Fruit fly (Drosophila melanogaster) whole organism, embryonic: ENCODE results near the gene Kaz-m1.

Experiments used
- Ada2b ChIP-seq: fragments of 200-800 bp; sonication (Bioruptor generic); IDR thresholded peaks from 2 replicates; pipeline ENCODE4 v1.3.6; 2022; ENCODE audit warnings: missing biosample characterization, missing genetic modification characterization
- B-H1 ChIP-seq: fragments of 200-800 bp; sonication (Bioruptor generic); IDR thresholded peaks from 3 replicates; pipeline ENCODE4 v1.3.6; 2022; ENCODE audit warnings: missing biosample characterization, missing genetic modification characterization
- Bgb ChIP-seq: fragments of 200-800 bp; sonication (Bioruptor generic); IDR thresholded peaks from 2 replicates; pipeline ENCODE4 v1.3.6; 2022; ENCODE audit warnings: missing biosample characterization, missing genetic modification characterization; ENCODE audit not compliant: partially characterized antibody
- CG10147 ChIP-seq: fragments of 200-800 bp; sonication (Bioruptor generic); optimal IDR thresholded peaks from 2 replicates; lab custom pipeline; 2019; ENCODE audit warnings: missing biosample characterization, mild to moderate bottlenecking, missing genetic modification characterization, moderate library complexity
- CG12155 ChIP-seq: fragments of 200-800 bp; sonication (Bioruptor generic); optimal IDR thresholded peaks from 3 replicates; lab custom pipeline; 2016; ENCODE audit warnings: missing biosample characterization, missing genetic modification characterization
- CG12744 ChIP-seq: fragments of 200-800 bp; sonication (Bioruptor generic); optimal IDR thresholded peaks from 2 replicates; lab custom pipeline; 2016; ENCODE audit warnings: missing biosample characterization, missing genetic modification characterization
- CG13123 ChIP-seq: fragments of 200-800 bp; sonication (Bioruptor generic); optimal IDR thresholded peaks from 2 replicates; lab custom pipeline; 2016; ENCODE audit warnings: missing biosample characterization, missing genetic modification characterization
- CG15514 ChIP-seq: fragments of 200-800 bp; sonication (Bioruptor generic); optimal IDR thresholded peaks from 3 replicates; lab custom pipeline; 2017; ENCODE audit warnings: missing biosample characterization, missing genetic modification characterization, mild to moderate bottlenecking, moderate library complexity, missing genetic modification reagents
- CG15696 ChIP-seq: fragments of 200-800 bp; sonication (Bioruptor generic); optimal IDR thresholded peaks from 2 replicates; lab custom pipeline; 2019; ENCODE audit warnings: missing biosample characterization, mild to moderate bottlenecking, missing genetic modification characterization, moderate library complexity
- CG1603 ChIP-seq: fragments of 200-800 bp; sonication (Bioruptor generic); optimal IDR thresholded peaks from 2 replicates; lab custom pipeline; 2019; ENCODE audit warnings: missing biosample characterization, mild to moderate bottlenecking, missing genetic modification characterization, moderate library complexity
- CG1647 ChIP-seq: fragments of 200-800 bp; sonication (Bioruptor generic); optimal IDR thresholded peaks from 3 replicates; lab custom pipeline; 2016; ENCODE audit warnings: missing biosample characterization, missing genetic modification characterization
- CG17328 ChIP-seq: fragments of 200-800 bp; sonication (Bioruptor generic); IDR thresholded peaks from 2 replicates; pipeline ENCODE4 v1.3.6; 2022; ENCODE audit warnings: missing biosample characterization, missing genetic modification characterization
- CG17385 ChIP-seq: fragments of 200-800 bp; sonication (Bioruptor generic); optimal IDR thresholded peaks from 3 replicates; lab custom pipeline; 2018; ENCODE audit warnings: missing biosample characterization, mild to moderate bottlenecking, missing genetic modification characterization
- CG18764 ChIP-seq: fragments of 200-800 bp; sonication (Bioruptor generic); optimal IDR thresholded peaks from 3 replicates; lab custom pipeline; 2016; ENCODE audit warnings: missing biosample characterization, missing genetic modification characterization
- CG30020 ChIP-seq: fragments of 200-800 bp; optimal IDR thresholded peaks from 2 replicates; lab custom pipeline; 2019; ENCODE audit warnings: missing biosample characterization, mild to moderate bottlenecking, missing genetic modification characterization, moderate library complexity
- CG32767 ChIP-seq: fragments of 200-800 bp; sonication (Bioruptor generic); IDR thresholded peaks from 2 replicates; pipeline ENCODE4 v1.3.6; 2022; ENCODE audit warnings: missing biosample characterization, missing genetic modification characterization
- CG4424 ChIP-seq: fragments of 200-800 bp; sonication (Bioruptor generic); optimal IDR thresholded peaks from 3 replicates; lab custom pipeline; 2016; ENCODE audit warnings: missing biosample characterization, missing genetic modification characterization
- CG6272 ChIP-seq: fragments of 200-800 bp; sonication (Bioruptor generic); IDR thresholded peaks from 2 replicates; pipeline ENCODE4 v1.3.6; 2022; ENCODE audit warnings: missing biosample characterization, missing genetic modification characterization
- CG6683 ChIP-seq: fragments of 200-800 bp; sonication (Bioruptor generic); optimal IDR thresholded peaks from 2 replicates; lab custom pipeline; 2017; ENCODE audit warnings: missing biosample characterization, mild to moderate bottlenecking, missing genetic modification characterization, missing genetic modification reagents
- CG6689 ChIP-seq: fragments of 200-800 bp; sonication (Bioruptor generic); IDR thresholded peaks from 2 replicates; pipeline ENCODE4 v1.3.6; 2022; ENCODE audit warnings: missing biosample characterization, missing genetic modification characterization
- CG7271 ChIP-seq: fragments of 200-800 bp; sonication (Bioruptor generic); optimal IDR thresholded peaks from 2 replicates; lab custom pipeline; 2018; ENCODE audit warnings: missing biosample characterization, mild to moderate bottlenecking, missing genetic modification characterization, moderate library complexity
- CG9797 ChIP-seq: fragments of 200-800 bp; sonication (Bioruptor generic); optimal IDR thresholded peaks from 3 replicates; lab custom pipeline; 2018; ENCODE audit warnings: missing biosample characterization, mild to moderate bottlenecking, missing genetic modification characterization
- CHES-1-like ChIP-seq: fragments of 200-800 bp; sonication (Bioruptor generic); optimal IDR thresholded peaks from 2 replicates; lab custom pipeline; 2016; ENCODE audit warnings: missing biosample characterization, missing genetic modification characterization
- Chrac-16 ChIP-seq: fragments of 200-800 bp; sonication (Bioruptor generic); optimal IDR thresholded peaks from 3 replicates; lab custom pipeline; 2016; ENCODE audit warnings: missing biosample characterization, missing genetic modification characterization
- Ets97D ChIP-seq: fragments of 200-800 bp; sonication (Bioruptor generic); optimal IDR thresholded peaks from 3 replicates; lab custom pipeline; 2016; ENCODE audit warnings: missing biosample characterization, missing genetic modification characterization
- Fer2 ChIP-seq: fragments of 200-800 bp; sonication (Bioruptor generic); optimal IDR thresholded peaks from 2 replicates; lab custom pipeline; 2018; ENCODE audit warnings: missing biosample characterization, mild to moderate bottlenecking, missing genetic modification characterization, moderate library complexity
- HHEX ChIP-seq: fragments of 200-800 bp; sonication (Bioruptor generic); optimal IDR thresholded peaks from 3 replicates; lab custom pipeline; 2017; ENCODE audit warnings: missing biosample characterization, mild to moderate bottlenecking, missing genetic modification characterization, missing genetic modification reagents
- Lhr ChIP-seq: fragments of 200-800 bp; sonication (Bioruptor generic); optimal IDR thresholded peaks from 3 replicates; lab custom pipeline; 2017; ENCODE audit warnings: mild to moderate bottlenecking, missing biosample characterization, missing genetic modification reagents, missing genetic modification characterization
- MESR4 ChIP-seq: fragments of 200-800 bp; sonication (Bioruptor generic); optimal IDR thresholded peaks from 2 replicates; lab custom pipeline; 2018; ENCODE audit warnings: missing biosample characterization, mild to moderate bottlenecking, missing genetic modification characterization, moderate library complexity
- NC2β ChIP-seq: fragments of 200-800 bp; sonication (Bioruptor generic); optimal IDR thresholded peaks from 2 replicates; lab custom pipeline; 2016; ENCODE audit warnings: missing biosample characterization, missing genetic modification characterization
- Nf-YA ChIP-seq: fragments of 200-800 bp; sonication (Bioruptor generic); IDR thresholded peaks from 2 replicates; pipeline ENCODE4 v1.3.6; 2022; ENCODE audit warnings: missing biosample characterization, missing genetic modification characterization
- NfI ChIP-seq: fragments of 200-800 bp; sonication (Bioruptor generic); optimal IDR thresholded peaks from 3 replicates; lab custom pipeline; 2018; ENCODE audit warnings: missing biosample characterization, mild to moderate bottlenecking, missing genetic modification characterization, moderate library complexity
- Oaz ChIP-seq: fragments of 200-800 bp; sonication (Bioruptor generic); IDR thresholded peaks from 2 replicates; pipeline ENCODE4 v1.3.6; 2022; ENCODE audit warnings: missing biosample characterization, missing genetic modification characterization
- Rfx ChIP-seq: fragments of 200-800 bp; sonication (Bioruptor generic); IDR thresholded peaks from 2 replicates; pipeline ENCODE4 v1.3.6; 2022; ENCODE audit warnings: missing biosample characterization, missing genetic modification characterization
- Six4 ChIP-seq: fragments of 200-800 bp; sonication (Bioruptor generic); optimal IDR thresholded peaks from 2 replicates; lab custom pipeline; 2016; ENCODE audit warnings: missing biosample characterization, missing genetic modification characterization
- bigmax ChIP-seq: fragments of 200-800 bp; sonication (Bioruptor generic); optimal IDR thresholded peaks from 2 replicates; lab custom pipeline; 2018; ENCODE audit warnings: missing biosample characterization, mild to moderate bottlenecking, missing genetic modification characterization
- bowl ChIP-seq: fragments of 200-800 bp; sonication (Bioruptor generic); IDR thresholded peaks from 2 replicates; pipeline ENCODE4 v1.3.6; 2022; ENCODE audit warnings: missing biosample characterization, missing genetic modification characterization
- dimm ChIP-seq: fragments of 200-800 bp; sonication (Bioruptor generic); IDR thresholded peaks from 2 replicates; pipeline ENCODE4 v1.3.6; 2022; ENCODE audit warnings: missing biosample characterization, missing genetic modification characterization
- ewg ChIP-seq: fragments of 200-800 bp; sonication (Bioruptor generic); optimal IDR thresholded peaks from 3 replicates; lab custom pipeline; 2017; ENCODE audit warnings: mild to moderate bottlenecking, missing biosample characterization, missing genetic modification reagents, missing genetic modification characterization
- gem ChIP-seq: fragments of 200-800 bp; sonication (Bioruptor generic); optimal IDR thresholded peaks from 2 replicates; lab custom pipeline; 2019; ENCODE audit warnings: missing biosample characterization, mild to moderate bottlenecking, missing genetic modification characterization, moderate library complexity
- gro ChIP-seq: fragments of 200-800 bp; sonication (Bioruptor generic); optimal IDR thresholded peaks from 2 replicates; lab custom pipeline; 2016; ENCODE audit warnings: missing biosample characterization, missing genetic modification characterization
- her ChIP-seq: fragments of 200-800 bp; sonication (Bioruptor generic); optimal IDR thresholded peaks from 2 replicates; lab custom pipeline; 2016; ENCODE audit warnings: missing biosample characterization, missing genetic modification characterization
- lov ChIP-seq, 2 experiments: fragments of 200-800 bp in 1 of 2; fragments of >200 bp in 1 of 2; sonication (Bioruptor generic) in 1 of 2; IDR thresholded peaks in 1 of 2; optimal IDR thresholded peaks in 1 of 2; 2 replicates in 1 of 2; 3 replicates in 1 of 2; pipeline versions ENCODE4 v1.3.6 to Lab custom; 2017 to 2022; ENCODE audit warnings: missing biosample characterization in 1 of 2, missing genetic modification characterization in 1 of 2
- mirr ChIP-seq: fragments of 200-800 bp; sonication (Bioruptor generic); optimal IDR thresholded peaks from 3 replicates; lab custom pipeline; 2018; ENCODE audit warnings: missing biosample characterization, mild to moderate bottlenecking, missing genetic modification characterization
- mld ChIP-seq: fragments of 200-800 bp; sonication (Bioruptor generic); IDR thresholded peaks from 3 replicates; pipeline ENCODE4 v1.3.6; 2022; ENCODE audit warnings: missing biosample characterization, missing genetic modification characterization; ENCODE audit not compliant: partially characterized antibody
- pan ChIP-seq, 4 experiments: fragments of >200 bp in 3 of 4; fragments of 200-800 bp in 1 of 4; sonication (Bioruptor generic) in 1 of 4; optimal IDR thresholded peaks in 3 of 4; IDR thresholded peaks in 1 of 4; 2 replicates each; pipeline versions ENCODE4 v1.3.6 to Lab custom; 2017 to 2022; ENCODE audit warnings: missing biosample characterization in 2 of 4, missing genetic modification characterization in 2 of 4, mixed read lengths in 1 of 4
- pzg ChIP-seq: fragments of 200-800 bp; sonication (Bioruptor generic); optimal IDR thresholded peaks from 3 replicates; lab custom pipeline; 2018; ENCODE audit warnings: missing biosample characterization, mild to moderate bottlenecking, missing genetic modification characterization, moderate library complexity
- sima ChIP-seq: fragments of 200-800 bp; sonication (Bioruptor generic); optimal IDR thresholded peaks from 2 replicates; lab custom pipeline; 2016; ENCODE audit warnings: missing biosample characterization, missing genetic modification characterization
- trh ChIP-seq: fragments of 200-800 bp; sonication (Bioruptor generic); optimal IDR thresholded peaks from 2 replicates; lab custom pipeline; 2016; ENCODE audit warnings: missing biosample characterization, missing genetic modification characterization
- tup ChIP-seq: fragments of 200-800 bp; sonication (Bioruptor generic); optimal IDR thresholded peaks from 2 replicates; lab custom pipeline; 2016; ENCODE audit warnings: missing biosample characterization, mild to moderate bottlenecking, missing genetic modification characterization, moderate library complexity

Kaz-m1 gene

dm6 chr3R:26055214-26055632 is 40.7 kb downstream of the Kaz-m1 start, which contains the start of gene Cmpk (continued):
- peak; percentile 81 for TF ChIP-seq CG15514 (GFP tag; lab: Kevin White, UChicago)
- TF ChIP-seq CG1603: peak; percentile 75
- TF ChIP-seq Oaz (GFP tag; lab: Robert Waterston, UW): no peak
- peak; percentile 60 for TF ChIP-seq CG1647 (GFP tag; lab: Kevin White, UChicago)
- peak; percentile 96 for TF ChIP-seq ewg (GFP tag; lab: Kevin White, UChicago)
- peak; percentile 36 for TF ChIP-seq CG13123 (GFP tag; lab: Kevin White, UChicago)
- TF ChIP-seq CG15696 (tag; lab: Kevin White, UChicago): peak; percentile 19
- TF ChIP-seq trh (GFP tag; lab: Kevin White, UChicago): no peak
- peak; percentile 88 for TF ChIP-seq NfI
- peak; percentile 46 for TF ChIP-seq tup (GFP tag; lab: Kevin White, UChicago)
- peak; percentile 96 for TF ChIP-seq MESR4
- TF ChIP-seq CG18764 (GFP tag; lab: Kevin White, UChicago): peak; percentile 12
- TF ChIP-seq Ada2b: no peak
- TF ChIP-seq CG6272 (GFP tag; lab: Robert Waterston, UW): peak; percentile 19; the same call in 1 of the 2 replicates
- TF ChIP-seq CG4424 (GFP tag; lab: Kevin White, UChicago): peak; percentile 61
- peak; percentile 74 for TF ChIP-seq pzg
- no peak for TF ChIP-seq CG12744 (GFP tag; lab: Kevin White, UChicago)
- peak; percentile 45 for TF ChIP-seq Fer2 (tag; lab: Kevin White, UChicago)
- TF ChIP-seq Lhr (GFP tag; lab: Kevin White, UChicago): peak; percentile 39
- TF ChIP-seq Rfx: peak; percentile 77
- no peak for TF ChIP-seq sima (GFP tag; lab: Kevin White, UChicago)
- TF ChIP-seq her (GFP tag; lab: Kevin White, UChicago): peak; percentile 42
- TF ChIP-seq Chrac-16 (GFP tag; lab: Kevin White, UChicago): peak; percentile 17
- peak; percentile 41 for TF ChIP-seq CG9797 (GFP tag; lab: Kevin White, UChicago)
- TF ChIP-seq CG17328: peak; percentile 65
- TF ChIP-seq Bgb (GFP tag; lab: Robert Waterston, UW): peak; percentile 63
- TF ChIP-seq dimm (GFP tag; lab: Robert Waterston, UW): no peak
- TF ChIP-seq pan (optimal IDR thresholded peaks at IDR 0.05; lab: Kevin White, UChicago): no peak
- peak in 1 of 2 experiments; percentile 50 for TF ChIP-seq pan (GFP tag; optimal IDR thresholded peaks at IDR 0.05 in 1 of 2, IDR thresholded peaks at IDR 0.05 in 1 of 2)
- no peak for TF ChIP-seq bowl (GFP tag; lab: Robert Waterston, UW)
- no peak for TF ChIP-seq CG30020
- TF ChIP-seq CG10147 (GFP tag; lab: Kevin White, UChicago): peak; percentile 51
- TF ChIP-seq mirr (GFP tag; lab: Kevin White, UChicago): peak; percentile 78
- TF ChIP-seq B-H1 (GFP tag; lab: Robert Waterston, UW): no peak; the same call in 2 of the 3 replicates
- TF ChIP-seq Six4: peak; percentile 60
- TF ChIP-seq HHEX (GFP tag; lab: Kevin White, UChicago): peak; percentile 54
- TF ChIP-seq Nf-YA (GFP tag; lab: Robert Waterston, UW): no peak

dm6 chr3R:26056381-26056780 is 41.9 kb downstream of the Kaz-m1 start, which contains the start of the genes Sld5 and CG14543:
TSS of gene Sld5 (minus strand) at chr3R:26056547.
TSS of gene CG14543 (plus strand) at chr3R:26056630.
- TF ChIP-seq gro (GFP tag; lab: Kevin White, UChicago): peak; percentile 80
- peak; percentile 45 for TF ChIP-seq NC2β (GFP tag; lab: Kevin White, UChicago)
- TF ChIP-seq Ets97D (GFP tag; lab: Kevin White, UChicago): peak; percentile 91
- TF ChIP-seq CG6689 (GFP tag; lab: Robert Waterston, UW): peak; percentile 27; the same call in 1 of the 2 replicates
- TF ChIP-seq mld: 0 out of 3 replicates have a peak, but pooled peaks have one; percentile 9
- peak; percentile 35 for TF ChIP-seq bigmax (GFP tag; lab: Kevin White, UChicago)
- peak; percentile 45 for TF ChIP-seq CG17385 (GFP tag; lab: Kevin White, UChicago)
- no peak for TF ChIP-seq CG7271 (tag; lab: Kevin White, UChicago)
- TF ChIP-seq CHES-1-like (GFP tag; lab: Kevin White, UChicago): peak; percentile 58
- no peak for TF ChIP-seq CG32767 (GFP tag; lab: Robert Waterston, UW)
- no peak for TF ChIP-seq gem
- no peak for TF ChIP-seq CG6683 (GFP tag; lab: Kevin White, UChicago)
- no peak for TF ChIP-seq lov (optimal IDR thresholded peaks at IDR 0.05; lab: Kevin White, UChicago)
- 0 out of 3 replicates have a peak, but pooled peaks have one; percentile 30 for TF ChIP-seq lov (GFP tag; IDR thresholded peaks at IDR 0.05; lab: Robert Waterston, UW)
- peak; percentile 12 for TF ChIP-seq CG12155
